Worm (Caenorhabditis elegans): ENCODE results near the gene rig-3.
A peak's percentile ranks its signal among the peaks of the same experiment; 100 is the strongest.

rig-3 gene

ce11 chrX:6899848-6900247, 46.4 kb downstream of the rig-3 start, which contains the start of gene F14B8.4:
TSS of gene F14B8.4 (minus strand) at chrX:6899948.
- TF ChIP-seq nfya-1 (tag; optimal IDR thresholded peaks at IDR 0.05; ENCODE audit: borderline replicate concordance, insufficient read depth) (no peak), hrde-1 (tag; optimal IDR thresholded peaks at IDR 0.05; ENCODE audit: borderline replicate concordance) (no peak), T07F8.4 (tag; optimal IDR thresholded peaks at IDR 0.05) (no peak), ekl-4 (GFP tag; IDR thresholded peaks at IDR 0.05) (no peak), die-1 (tag; optimal IDR thresholded peaks at IDR 0.05) (no peak), F55B11.4 (tag; optimal IDR thresholded peaks at IDR 0.05; ENCODE audit: borderline replicate concordance, insufficient read depth) (no peak), sdz-38 (tag; optimal IDR thresholded peaks at IDR 0.05) (no peak), K11D2.4 (GFP tag; IDR thresholded peaks at IDR 0.05) (no peak), ztf-22 (GFP tag; optimal IDR thresholded peaks at IDR 0.05) (no peak), mcd-1 (GFP tag; IDR thresholded peaks at IDR 0.05) (no peak), snpc-4 (GFP tag; optimal IDR thresholded peaks at IDR 0.05) (no peak), snpc-4 (tag; optimal IDR thresholded peaks at IDR 0.05) (no peak), D2030.7 (GFP tag; IDR thresholded peaks at IDR 0.05) (no peak), Y67H2A.10 (GFP tag; conservative IDR thresholded peaks at IDR 0.05) (no peak), ceh-58 (GFP tag; IDR thresholded peaks at IDR 0.05) (no peak), Y56A3A.18 (GFP tag; IDR thresholded peaks at IDR 0.05) (no peak), xnd-1 (tag; optimal IDR thresholded peaks at IDR 0.05) (no peak), unc-130 (GFP tag; optimal IDR thresholded peaks at IDR 0.05) (no peak), Y79H2A.3 (GFP tag; conservative IDR thresholded peaks at IDR 0.05) (no peak), hmg-1.2 (GFP tag; IDR thresholded peaks at IDR 0.05) (no peak), athp-1 (tag; optimal IDR thresholded peaks at IDR 0.05) (no peak)

- no peak for TF ChIP-seq nhr-90 (tag; optimal IDR thresholded peaks at IDR 0.05)
- TF ChIP-seq K11D2.4 (GFP tag; IDR thresholded peaks at IDR 0.05), result no peak
- TF ChIP-seq sea-2 (GFP tag; IDR thresholded peaks at IDR 0.05), result no peak
- no peak for TF ChIP-seq mcd-1 (GFP tag; IDR thresholded peaks at IDR 0.05)
- TF ChIP-seq F39B2.1 (GFP tag; IDR thresholded peaks at IDR 0.05), result no peak
- no peak for TF ChIP-seq B0019.2 (GFP tag; conservative IDR thresholded peaks at IDR 0.05)
- TF ChIP-seq madf-6 (GFP tag; IDR thresholded peaks at IDR 0.05), result no peak
These were observed 47.7 kb downstream of the rig-3 start, which contains the start of gene pes-23 for ce11 chrX:6901078-6901477. TSS of gene pes-23 (plus strand) at chrX:6901378.

ce11 chrX:6902958-6903357, 49.5 kb downstream of the rig-3 start:
- TF ChIP-seq ztf-6 (GFP tag; IDR thresholded peaks at IDR 0.05), result peak; percentile 35; the same call in 1 of the 2 replicates
- TF ChIP-seq F22D6.2 (tag; optimal IDR thresholded peaks at IDR 0.05), result no peak
- TF ChIP-seq F52B5.7 (tag; optimal IDR thresholded peaks at IDR 0.05), result peak; percentile 64
- peak; percentile 80 for TF ChIP-seq hmg-1.2 (GFP tag; IDR thresholded peaks at IDR 0.05)
- TF ChIP-seq ceh-79 (tag; optimal IDR thresholded peaks at IDR 0.05), result peak; percentile 57
- peak; percentile 44 for TF ChIP-seq let-607 (tag; optimal IDR thresholded peaks at IDR 0.05)
- no peak for TF ChIP-seq pha-4 (tag; optimal IDR thresholded peaks at IDR 0.05)
- peak; percentile 12 for TF ChIP-seq tlf-1 (GFP tag; optimal IDR thresholded peaks at IDR 0.05)
- TF ChIP-seq snpc-4 (GFP tag; optimal IDR thresholded peaks at IDR 0.05), result no peak
- TF ChIP-seq snpc-4 (tag; optimal IDR thresholded peaks at IDR 0.05), result peak in 2 of 4 experiments; percentile 20 to 65
- no peak for TF ChIP-seq ztf-26 (tag; optimal IDR thresholded peaks at IDR 0.05)
- TF ChIP-seq zfh-2 (GFP tag; conservative IDR thresholded peaks at IDR 0.05), result no peak
- TF ChIP-seq attf-6 (GFP tag; IDR thresholded peaks at IDR 0.05), result 0 out of 2 replicates have a peak, but pooled peaks have one; percentile 56
- peak; percentile 72 for TF ChIP-seq fkh-3 (tag; optimal IDR thresholded peaks at IDR 0.05)
- no peak for TF ChIP-seq lsl-1 (GFP tag; optimal IDR thresholded peaks at IDR 0.05)
- TF ChIP-seq nhr-90 (tag; optimal IDR thresholded peaks at IDR 0.05), result peak; percentile 82
- no peak for TF ChIP-seq nfya-1 (tag; optimal IDR thresholded peaks at IDR 0.05; ENCODE audit: borderline replicate concordance, insufficient read depth)
- 0 out of 2 replicates have a peak, but pooled peaks have one; percentile 7 for TF ChIP-seq B0019.2 (GFP tag; conservative IDR thresholded peaks at IDR 0.05)
- peak; percentile 47; the same call in 1 of the 2 replicates for TF ChIP-seq Y53G8AR.9 (GFP tag; conservative IDR thresholded peaks at IDR 0.05)
- TF ChIP-seq attf-5 (GFP tag; optimal IDR thresholded peaks at IDR 0.05), result peak; percentile 55
- TF ChIP-seq F23B12.7 (tag; optimal IDR thresholded peaks at IDR 0.05; ENCODE audit: insufficient read depth), result peak; percentile 70
- TF ChIP-seq F49E8.2 (tag; optimal IDR thresholded peaks at IDR 0.05; ENCODE audit: insufficient read depth), result no peak
- no peak for TF ChIP-seq F57A8.1 (GFP tag; optimal IDR thresholded peaks at IDR 0.05)
- peak; percentile 42 for TF ChIP-seq lin-54 (GFP tag; optimal IDR thresholded peaks at IDR 0.05)
- TF ChIP-seq C06A6.2 (GFP tag; conservative IDR thresholded peaks at IDR 0.05), result peak; percentile 39; the same call in 1 of the 2 replicates

Data from whole organism, young adult.